Worm (Caenorhabditis elegans) whole organism, L3 larva: ENCODE results near the gene str-129.

Experiments used
- R02D3.7 ChIP-seq: fragments of 150-350 bp; optimal IDR thresholded peaks from 2 replicates; lab custom pipeline; 2014; ENCODE audit warnings: missing biosample characterization, missing genetic modification characterization
- aly-2 ChIP-seq: fragments of 150-350 bp; optimal IDR thresholded peaks from 2 replicates; lab custom pipeline; 2014; ENCODE audit warnings: missing biosample characterization, missing genetic modification characterization
- ceh-16 ChIP-seq: sonication (generic microtip); optimal IDR thresholded peaks from 2 replicates; lab custom pipeline; 2017; ENCODE audit warnings: missing biosample characterization, missing genetic modification characterization
- ceh-28 ChIP-seq: fragments of 150-350 bp; optimal IDR thresholded peaks from 2 replicates; lab custom pipeline; 2014; ENCODE audit warnings: missing biosample characterization, missing genetic modification reagents, missing genetic modification characterization
- ceh-9 ChIP-seq: sonication (generic microtip); optimal IDR thresholded peaks from 2 replicates; lab custom pipeline; 2018; ENCODE audit warnings: missing biosample characterization, missing genetic modification characterization
- daf-12 ChIP-seq: fragments of 150-350 bp; optimal IDR thresholded peaks from 2 replicates; lab custom pipeline; 2014; ENCODE audit warnings: missing biosample characterization, missing genetic modification reagents, missing genetic modification characterization
- egl-5 ChIP-seq: fragments of 150-350 bp; optimal IDR thresholded peaks from 2 replicates; lab custom pipeline; 2017; ENCODE audit warnings: missing biosample characterization, missing genetic modification reagents, missing genetic modification characterization, inconsistent platforms
- elt-1 ChIP-seq: fragments of 150-350 bp; optimal IDR thresholded peaks from 2 replicates; lab custom pipeline; 2014; ENCODE audit warnings: missing biosample characterization, missing genetic modification characterization
- elt-2 ChIP-seq: sonication (generic microtip); optimal IDR thresholded peaks from 2 replicates; lab custom pipeline; 2016; ENCODE audit warnings: missing genetic modification reagents, mild to moderate bottlenecking, missing genetic modification characterization, missing compliant biosample characterization
- elt-3 ChIP-seq, 3 experiments: fragments of 150-350 bp in 1 of 3; sonication (generic microtip) in 2 of 3; optimal IDR thresholded peaks; 2 replicates in 2 of 3; 4 replicates in 1 of 3; lab custom pipeline; 2014 to 2017; ENCODE audit warnings: missing biosample characterization in 3 of 3, missing genetic modification characterization in 3 of 3
- eor-1 ChIP-seq, 2 experiments: fragments of 150-350 bp; optimal IDR thresholded peaks; 2 replicates each; lab custom pipeline; 2014 to 2018; ENCODE audit warnings: missing biosample characterization in 2 of 2, missing genetic modification characterization in 2 of 2
- fkh-10 ChIP-seq: sonication (generic microtip); optimal IDR thresholded peaks from 2 replicates; lab custom pipeline; 2017; ENCODE audit warnings: missing biosample characterization, missing genetic modification reagents, missing genetic modification characterization
- fkh-2 ChIP-seq: fragments of 150-350 bp; optimal IDR thresholded peaks from 2 replicates; lab custom pipeline; 2014; ENCODE audit warnings: missing biosample characterization, missing genetic modification reagents, missing genetic modification characterization
- fos-1 ChIP-seq: fragments of 150-350 bp; optimal IDR thresholded peaks from 2 replicates; lab custom pipeline; 2014; ENCODE audit warnings: missing biosample characterization, missing genetic modification characterization
- hmg-11 ChIP-seq: sonication (generic microtip); optimal IDR thresholded peaks from 2 replicates; lab custom pipeline; 2016; ENCODE audit warnings: missing genetic modification characterization, missing compliant biosample characterization
- jun-1 ChIP-seq: fragments of 150-350 bp; optimal IDR thresholded peaks from 2 replicates; lab custom pipeline; 2014; ENCODE audit warnings: missing biosample characterization, missing genetic modification reagents, missing genetic modification characterization
- lin-15B ChIP-seq: fragments of 150-350 bp; optimal IDR thresholded peaks from 2 replicates; lab custom pipeline; 2014; ENCODE audit warnings: missing biosample characterization, missing genetic modification characterization
- lin-39 ChIP-seq: fragments of 150-350 bp; optimal IDR thresholded peaks from 2 replicates; lab custom pipeline; 2018; ENCODE audit warnings: missing biosample characterization, missing genetic modification reagents, missing genetic modification characterization
- lsy-12 ChIP-seq: sonication (generic microtip); optimal IDR thresholded peaks from 2 replicates; lab custom pipeline; 2016; ENCODE audit warnings: mild to moderate bottlenecking, missing genetic modification characterization, missing compliant biosample characterization
- mml-1 ChIP-seq: fragments of 150-350 bp; sonication (generic microtip); optimal IDR thresholded peaks from 3 replicates; lab custom pipeline; 2014; ENCODE audit warnings: missing biosample characterization, missing genetic modification characterization
- nfya-1 ChIP-seq: sonication (generic microtip); optimal IDR thresholded peaks from 2 replicates; lab custom pipeline; 2017; ENCODE audit warnings: missing genetic modification characterization, mild to moderate bottlenecking, missing compliant biosample characterization, antibody characterized with exemption, moderate library complexity; ENCODE audit not compliant: insufficient read depth
- nhr-11 ChIP-seq: fragments of 150-350 bp; optimal IDR thresholded peaks from 2 replicates; lab custom pipeline; 2014; ENCODE audit warnings: missing biosample characterization, missing genetic modification characterization
- nhr-12 ChIP-seq: fragments of 150-350 bp; optimal IDR thresholded peaks from 2 replicates; lab custom pipeline; 2014; ENCODE audit warnings: missing biosample characterization, missing genetic modification characterization
- nhr-23 ChIP-seq: fragments of 150-350 bp; optimal IDR thresholded peaks from 2 replicates; lab custom pipeline; 2014; ENCODE audit warnings: missing biosample characterization, missing genetic modification reagents, missing genetic modification characterization
- nhr-25 ChIP-seq: sonication (generic microtip); optimal IDR thresholded peaks from 2 replicates; lab custom pipeline; 2017; ENCODE audit warnings: missing biosample characterization, missing genetic modification characterization
- nhr-28 ChIP-seq: fragments of 150-350 bp; optimal IDR thresholded peaks from 2 replicates; lab custom pipeline; 2014; ENCODE audit warnings: missing biosample characterization, missing genetic modification characterization
- nhr-43 ChIP-seq: sonication (generic microtip); optimal IDR thresholded peaks from 2 replicates; lab custom pipeline; 2016; ENCODE audit warnings: mild to moderate bottlenecking, missing genetic modification characterization, missing compliant biosample characterization; ENCODE audit not compliant: poor library complexity, severe bottlenecking
- nhr-77 ChIP-seq: fragments of 150-350 bp; optimal IDR thresholded peaks from 2 replicates; lab custom pipeline; 2014; ENCODE audit warnings: missing biosample characterization, missing genetic modification characterization
- pqm-1 ChIP-seq: fragments of 150-350 bp; optimal IDR thresholded peaks from 2 replicates; lab custom pipeline; 2017; ENCODE audit warnings: missing biosample characterization, missing genetic modification characterization, inconsistent platforms
- snpc-4 ChIP-seq: fragments of 150-350 bp; optimal IDR thresholded peaks from 2 replicates; lab custom pipeline; 2014; ENCODE audit warnings: missing biosample characterization, missing genetic modification characterization
- tbx-2 ChIP-seq: sonication (generic microtip); optimal IDR thresholded peaks from 2 replicates; lab custom pipeline; 2016; ENCODE audit warnings: mild to moderate bottlenecking, missing genetic modification characterization, missing compliant biosample characterization
- zag-1 ChIP-seq: fragments of 150-350 bp; optimal IDR thresholded peaks from 2 replicates; lab custom pipeline; 2014; ENCODE audit warnings: missing biosample characterization, missing genetic modification characterization
- ztf-4 ChIP-seq: fragments of 150-350 bp; optimal IDR thresholded peaks from 2 replicates; lab custom pipeline; 2014; ENCODE audit warnings: missing biosample characterization, missing genetic modification characterization

str-129 gene

DNA sequence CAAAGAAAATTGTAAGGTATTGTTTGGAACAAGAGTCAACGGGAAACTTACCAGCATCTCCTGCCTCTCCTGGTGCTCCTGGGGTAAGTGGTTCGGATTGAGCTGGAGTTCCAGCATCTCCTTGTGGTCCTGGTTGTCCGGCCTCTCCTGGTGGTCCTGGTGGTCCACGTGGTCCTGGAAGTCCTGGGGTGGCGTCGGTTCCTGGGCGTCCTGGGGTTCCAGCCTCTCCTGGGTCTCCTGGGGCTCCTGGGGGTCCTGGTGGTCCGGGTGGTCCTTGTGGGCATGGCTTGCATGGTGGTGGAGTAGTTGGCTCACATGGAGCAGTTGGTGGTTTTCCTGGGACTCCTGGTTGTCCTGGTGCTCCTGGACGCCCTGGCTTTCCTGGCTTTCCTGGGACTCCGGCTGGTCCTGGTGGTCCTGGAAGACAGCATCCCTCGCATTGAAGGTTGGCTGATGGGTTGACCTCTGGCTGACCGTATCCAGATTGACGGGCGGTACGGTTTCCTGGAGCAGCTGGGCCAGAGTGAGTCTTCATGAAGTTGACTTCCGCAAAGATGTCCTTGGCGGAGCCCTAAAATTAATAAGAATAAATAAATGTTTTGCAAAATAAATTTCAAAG is 42.1 kb downstream of the str-129 start:
- TF ChIP-seq fkh-10 (GFP tag; lab: Kevin White, UChicago) (no peak), nhr-23 (tag; lab: Kevin White, UChicago) (no peak)
- TF ChIP-seq, all 47 proteins: peak for 0

DNA sequence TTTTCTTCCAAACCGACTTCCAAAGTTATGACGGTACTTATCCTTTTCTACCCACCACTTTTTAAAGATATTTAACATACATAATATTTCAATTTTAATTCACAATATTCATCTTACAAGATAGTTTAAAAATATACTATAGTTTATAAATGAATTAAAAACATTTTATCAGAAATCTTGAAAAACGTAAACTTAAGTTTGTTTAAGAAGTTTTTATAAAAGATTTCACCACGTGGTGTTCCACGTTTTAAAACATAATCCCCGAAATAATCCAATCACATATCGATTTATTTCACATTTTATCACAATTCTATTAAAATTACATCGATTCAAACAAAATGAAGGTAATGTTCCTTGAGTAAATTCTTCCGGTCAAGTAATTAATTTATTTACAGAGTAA is 45.6 kb downstream of the str-129 start, which contains the start of gene ZC513.3:
Gene ZC513.3, plus strand, starts transcription at position 301 of the 400 bp plus-strand sequence.
- TF ChIP-seq nhr-23 (tag; lab: Kevin White, UChicago) = no peak
- no peak for TF ChIP-seq lin-39 (tag; lab: Kevin White, UChicago)
- TF ChIP-seq ceh-9 = no peak
- TF ChIP-seq zag-1 (tag; lab: Kevin White, UChicago) = no peak
- no peak for TF ChIP-seq daf-12
- TF ChIP-seq ceh-16 (tag; lab: Kevin White, UChicago) = no peak
- no peak for TF ChIP-seq hmg-11 (tag; lab: Kevin White, UChicago)
- TF ChIP-seq nhr-28 = no peak
- no peak for TF ChIP-seq fos-1 (tag; lab: Kevin White, UChicago)
- TF ChIP-seq pqm-1 (tag; lab: Kevin White, UChicago) = no peak
- TF ChIP-seq ceh-28 (tag; lab: Kevin White, UChicago) = no peak
- no peak for TF ChIP-seq aly-2
- TF ChIP-seq nhr-43 (tag; lab: Kevin White, UChicago) = no peak
- no peak for TF ChIP-seq lsy-12 (tag; lab: Kevin White, UChicago)
- TF ChIP-seq ztf-4 (tag; lab: Kevin White, UChicago) = no peak
- no peak for TF ChIP-seq jun-1
- TF ChIP-seq elt-3 (tag; optimal IDR thresholded peaks at IDR 0.05; lab: Kevin White, UChicago) = no peak
- TF ChIP-seq lin-15B (tag; lab: Kevin White, UChicago) = no peak
- no peak for TF ChIP-seq R02D3.7 (tag; lab: Kevin White, UChicago)
- no peak for TF ChIP-seq tbx-2 (tag; lab: Kevin White, UChicago)

DNA sequence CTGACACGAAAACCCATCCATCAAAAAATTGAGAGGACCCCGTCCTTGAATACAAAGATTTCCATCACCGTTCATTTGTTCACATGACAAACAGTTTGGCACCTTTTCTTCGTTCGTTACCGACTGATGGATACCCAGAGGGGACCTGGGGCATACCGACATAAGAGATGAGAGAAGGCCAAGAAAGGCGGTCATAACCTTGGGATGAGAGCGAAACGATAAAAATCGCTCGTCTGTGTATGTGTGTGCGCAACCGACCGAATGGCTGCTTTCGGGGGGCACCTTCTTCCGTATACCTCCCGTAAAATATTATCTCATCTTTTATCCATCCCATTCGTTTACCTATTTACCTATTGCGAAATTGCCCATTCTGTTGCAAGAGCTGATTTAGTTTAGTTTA is 47.3 kb downstream of the str-129 start:
- TF ChIP-seq nfya-1 (tag; lab: Kevin White, UChicago) = no peak
- peak; percentile 66 for TF ChIP-seq nhr-25 (tag; lab: Kevin White, UChicago)
- no peak for TF ChIP-seq nhr-77 (tag; lab: Kevin White, UChicago)
- TF ChIP-seq snpc-4 (tag; lab: Kevin White, UChicago) = no peak
- TF ChIP-seq fkh-2 (tag; lab: Kevin White, UChicago) = no peak
- peak; percentile 35 for TF ChIP-seq elt-1 (tag; lab: Kevin White, UChicago)
- TF ChIP-seq elt-2 = no peak
- TF ChIP-seq fkh-10 (GFP tag; lab: Kevin White, UChicago) = no peak
- no peak for TF ChIP-seq tbx-2 (tag; lab: Kevin White, UChicago)
- TF ChIP-seq lin-15B (tag; lab: Kevin White, UChicago) = no peak
- TF ChIP-seq hmg-11 (tag; lab: Kevin White, UChicago) = no peak
- TF ChIP-seq nhr-23 (tag; lab: Kevin White, UChicago) = peak; percentile 45
- no peak for TF ChIP-seq R02D3.7 (tag; lab: Kevin White, UChicago)
- no peak for TF ChIP-seq egl-5 (tag; lab: Kevin White, UChicago)
- TF ChIP-seq mml-1 (tag; lab: Kevin White, UChicago) = no peak

DNA sequence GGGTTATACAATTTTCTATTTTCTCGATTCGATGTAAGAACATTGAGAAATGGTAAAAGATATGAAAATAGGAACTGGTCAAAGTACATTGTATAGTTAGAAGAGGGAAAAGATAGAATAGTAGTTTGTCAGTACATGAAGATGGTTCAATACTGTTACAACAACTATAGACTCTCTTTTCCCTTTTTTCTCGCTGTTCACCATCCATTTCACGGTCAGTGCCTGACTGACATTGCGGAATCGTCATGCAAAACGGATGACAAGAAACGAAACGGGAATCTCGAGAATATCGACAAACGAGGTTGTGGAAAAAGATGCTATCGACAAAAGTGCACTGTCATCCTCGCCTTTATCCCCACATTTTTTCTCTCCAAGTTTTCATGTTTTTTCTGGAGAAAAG is 48.6 kb downstream of the str-129 start:
- TF ChIP-seq eor-1 (tag; optimal IDR thresholded peaks at IDR 0.05; lab: Kevin White, UChicago) (no peak), nhr-25 (tag; lab: Kevin White, UChicago) (peak; percentile 64), nhr-23 (tag; lab: Kevin White, UChicago) (peak; percentile 48), nhr-12 (tag; lab: Kevin White, UChicago) (no peak), lin-15B (tag; lab: Kevin White, UChicago) (no peak)

DNA sequence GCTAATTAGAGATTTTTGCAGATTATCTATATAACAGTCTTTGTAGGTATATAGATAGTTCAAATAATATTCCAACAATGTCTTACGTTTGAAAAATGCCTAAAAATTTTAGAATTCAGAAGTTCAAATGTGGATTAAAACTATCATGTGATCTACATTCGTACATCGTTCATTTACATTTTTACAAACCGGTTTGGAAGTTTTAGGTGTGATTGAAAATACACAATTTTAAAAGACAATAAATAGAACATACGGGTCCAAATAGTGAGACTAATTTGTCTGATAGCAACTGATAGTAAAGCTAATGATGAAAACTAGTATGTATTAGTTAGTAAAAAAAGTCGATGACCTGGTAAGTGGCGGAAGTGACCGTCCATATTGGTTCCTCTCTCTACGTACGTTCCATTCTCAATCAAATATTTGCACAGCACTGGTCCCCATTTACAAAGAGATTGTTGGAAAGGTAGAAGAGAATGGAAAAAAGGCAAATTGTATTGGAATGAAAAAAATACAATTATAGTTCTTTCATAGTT is 50.9 kb downstream of the str-129 start:
- TF ChIP-seq snpc-4 (tag; lab: Kevin White, UChicago) (no peak), aly-2 (no peak), nhr-11 (no peak)
